Fruit fly (Drosophila melanogaster): Measurements from ENCODE around the gene Taf10.

dm6 chr2L:2802527-2802926 lies 34.8 kb downstream of the Taf10 start:
- TF ChIP-seq Mnt (GFP tag; optimal IDR thresholded peaks at IDR 0.05) (no peak), CG12768 (GFP tag; optimal IDR thresholded peaks at IDR 0.05) (no peak), CG1620 (GFP tag; optimal IDR thresholded peaks at IDR 0.05) (no peak), CG33017 (tag; optimal IDR thresholded peaks at IDR 0.05) (no peak), Hr96 (GFP tag; optimal IDR thresholded peaks at IDR 0.05) (no peak), Clk (GFP tag; optimal IDR thresholded peaks at IDR 0.05) (no peak), CG7045 (GFP tag; optimal IDR thresholded peaks at IDR 0.05) (no peak), bab1 (GFP tag; optimal IDR thresholded peaks at IDR 0.05) (no peak)

Measured in whole organism, adult.